Fruit fly (Drosophila melanogaster): ENCODE data around the gene TP53INP.

dm6 chr3L:4378895-4379294 is 27.8 kb upstream of the TP53INP start:
- peak; percentile 42 for TF ChIP-seq fru (GFP tag; optimal IDR thresholded peaks at IDR 0.05)
- TF ChIP-seq br (GFP tag; optimal IDR thresholded peaks at IDR 0.05): peak; percentile 9
- TF ChIP-seq dmrt93B (GFP tag; optimal IDR thresholded peaks at IDR 0.05): peak; percentile 11
- TF ChIP-seq woc (GFP tag; optimal IDR thresholded peaks at IDR 0.05): no peak
- TF ChIP-seq Rel (GFP tag; optimal IDR thresholded peaks at IDR 0.05): no peak
- TF ChIP-seq Rel (tag; optimal IDR thresholded peaks at IDR 0.05): no peak
- no peak for TF ChIP-seq usp (GFP tag; optimal IDR thresholded peaks at IDR 0.05)
